Worm (Caenorhabditis elegans): ENCODE results near the gene F59A6.13.

DNA sequence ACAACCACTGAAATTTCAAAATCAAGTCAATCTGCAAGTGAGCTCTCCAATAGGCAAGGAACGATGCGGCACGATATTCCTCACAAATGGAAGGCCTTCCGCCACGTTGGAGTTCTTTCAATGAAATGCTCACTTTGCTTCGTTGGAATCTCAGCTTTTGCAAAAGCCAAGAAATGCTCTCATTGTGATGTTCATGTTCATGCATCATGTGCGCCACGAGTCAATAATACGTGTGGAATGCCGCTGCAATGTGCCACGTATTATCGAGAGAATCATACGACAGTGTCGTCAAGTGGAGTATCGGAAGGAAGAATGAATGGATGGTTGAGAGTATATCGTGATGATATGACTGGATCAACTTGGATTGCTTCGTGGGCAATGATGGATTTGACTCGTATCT lies 20.7 kb upstream of the F59A6.13 start:
- no peak for TF ChIP-seq ceh-90 (tag; optimal IDR thresholded peaks at IDR 0.05)
- no peak for TF ChIP-seq egl-27 (tag; optimal IDR thresholded peaks at IDR 0.05)
- TF ChIP-seq elt-3 (tag; optimal IDR thresholded peaks at IDR 0.05) = no peak
- TF ChIP-seq skn-1 (tag; optimal IDR thresholded peaks at IDR 0.05) = no peak
- TF ChIP-seq fkh-10 (GFP tag; optimal IDR thresholded peaks at IDR 0.05) = no peak
- no peak for TF ChIP-seq lin-15B (tag; optimal IDR thresholded peaks at IDR 0.05)
- TF ChIP-seq zag-1 (tag; optimal IDR thresholded peaks at IDR 0.05) = no peak
- no peak for TF ChIP-seq ama-1 (optimal IDR thresholded peaks at IDR 0.05)
- no peak for TF ChIP-seq mep-1 (tag; optimal IDR thresholded peaks at IDR 0.05)
- TF ChIP-seq ztf-4 (tag; optimal IDR thresholded peaks at IDR 0.05) = no peak
- TF ChIP-seq nhr-90 (tag; optimal IDR thresholded peaks at IDR 0.05; ENCODE audit: poor library complexity) = no peak
- no peak for TF ChIP-seq blmp-1 (tag; optimal IDR thresholded peaks at IDR 0.05)
